Fruit fly (Drosophila melanogaster): ENCODE data around the gene Hers.

Hers gene

dm6 chrX:19850503-19851094 is 15.3 kb upstream of the Hers start (continued):
- TF ChIP-seq HmgZ (tag; optimal IDR thresholded peaks at IDR 0.05) (peak; percentile 82), al (GFP tag; IDR thresholded peaks at IDR 0.05) (0 out of 2 replicates have a peak, but pooled peaks have one; percentile 20), CG11695 (GFP tag; IDR thresholded peaks at IDR 0.05) (peak; percentile 78), rib (GFP tag; IDR thresholded peaks at IDR 0.05) (no peak), fd102C (GFP tag; optimal IDR thresholded peaks at IDR 0.05) (peak; percentile 88), Bgb (GFP tag; IDR thresholded peaks at IDR 0.05; ENCODE audit: partially characterized antibody) (no peak), kni (GFP tag; optimal IDR thresholded peaks at IDR 0.05) (peak; percentile 65), zen2 (GFP tag; IDR thresholded peaks at IDR 0.05; ENCODE audit: partially characterized antibody) (no peak), MBD-R2 (GFP tag; IDR thresholded peaks at IDR 0.05) (peak; percentile 31; the same call in 1 of the 2 replicates), HHEX (GFP tag; optimal IDR thresholded peaks at IDR 0.05) (peak; percentile 84), dati (GFP tag; IDR thresholded peaks at IDR 0.05) (peak; percentile 84), CG15073 (GFP tag; optimal IDR thresholded peaks at IDR 0.05) (no peak), Spps (tag; optimal IDR thresholded peaks at IDR 0.05) (peak; percentile 87), CG8290 (GFP tag; optimal IDR thresholded peaks at IDR 0.05) (peak; percentile 84), CG8290 (tag; optimal IDR thresholded peaks at IDR 0.05) (peak; percentile 39 to 46), stwl (tag; optimal IDR thresholded peaks at IDR 0.05) (peak; percentile 62), CG3726 (GFP tag; IDR thresholded peaks at IDR 0.05) (peak; percentile 87; the same call in 2 of the 3 replicates), bowl (GFP tag; IDR thresholded peaks at IDR 0.05) (peak; percentile 26; the same call in 1 of the 2 replicates), B-H2 (GFP tag; optimal IDR thresholded peaks at IDR 0.05) (no peak), CG10274 (GFP tag; optimal IDR thresholded peaks at IDR 0.05) (peak; percentile 52), CG34422 (GFP tag; IDR thresholded peaks at IDR 0.05) (peak; percentile 88; the same call in 2 of the 3 replicates), CG7963 (GFP tag; IDR thresholded peaks at IDR 0.05; ENCODE audit: partially characterized antibody) (no peak), phol (tag; optimal IDR thresholded peaks at IDR 0.05) (peak; percentile 95), wdn (GFP tag; IDR thresholded peaks at IDR 0.05) (peak; percentile 38; the same call in 1 of the 2 replicates), crol (GFP tag; IDR thresholded peaks at IDR 0.05) (peak; percentile 64), ato (GFP tag; IDR thresholded peaks at IDR 0.05; ENCODE audit: partially characterized antibody) (no peak), pan (optimal IDR thresholded peaks at IDR 0.05) (no peak), pan (GFP tag; optimal IDR thresholded peaks at IDR 0.05 in 1 of 2, IDR thresholded peaks at IDR 0.05 in 1 of 2) (peak in 1 of 2 experiments; percentile 90), CG7745 (tag; optimal IDR thresholded peaks at IDR 0.05) (peak; percentile 58), vfl (GFP tag; optimal IDR thresholded peaks at IDR 0.05) (peak; percentile 47), Dll (GFP tag; IDR thresholded peaks at IDR 0.05; ENCODE audit: partially characterized antibody) (no peak), CG4404 (GFP tag; IDR thresholded peaks at IDR 0.05) (peak; percentile 83), Bteb2 (GFP tag; optimal IDR thresholded peaks at IDR 0.05) (peak; percentile 83), CG6854 (GFP tag; optimal IDR thresholded peaks at IDR 0.05) (peak; percentile 51), unpg (GFP tag; optimal IDR thresholded peaks at IDR 0.05) (peak; percentile 94), scrt (GFP tag; optimal IDR thresholded peaks at IDR 0.05) (peak; percentile 68), Six4 (GFP tag; optimal IDR thresholded peaks at IDR 0.05) (peak; percentile 92), CG30431 (GFP tag; optimal IDR thresholded peaks at IDR 0.05) (peak; percentile 94), row (GFP tag; IDR thresholded peaks at IDR 0.05) (peak; percentile 86), tio (GFP tag; optimal IDR thresholded peaks at IDR 0.05) (no peak), Eip74EF (GFP tag; optimal IDR thresholded peaks at IDR 0.05) (peak in 1 of 2 experiments; percentile 85), CG14050 (GFP tag; IDR thresholded peaks at IDR 0.05) (peak; percentile 77), danr (GFP tag; IDR thresholded peaks at IDR 0.05) (peak; percentile 56), Scr (GFP tag; IDR thresholded peaks at IDR 0.05; ENCODE audit: partially characterized antibody) (no peak), Sin3A (optimal IDR thresholded peaks at IDR 0.05) (no peak), CG2129 (GFP tag; IDR thresholded peaks at IDR 0.05; ENCODE audit: partially characterized antibody) (no peak), CG16863 (GFP tag; optimal IDR thresholded peaks at IDR 0.05) (peak; percentile 93), disco-r (GFP tag; optimal IDR thresholded peaks at IDR 0.05) (peak; percentile 88), her (GFP tag; optimal IDR thresholded peaks at IDR 0.05) (peak; percentile 83), nerfin-1 (tag; optimal IDR thresholded peaks at IDR 0.05) (peak; percentile 77)
